Fruit fly (Drosophila melanogaster) whole organism, embryonic: Measurements from ENCODE around the gene Polr2I.

ENCODE experiments used
- Atf6 ChIP-seq: fragments of 200-800 bp; sonication (Bioruptor generic); IDR thresholded peaks from 2 replicates; pipeline ENCODE4 v1.3.6; 2022; ENCODE audit warnings: missing biosample characterization, missing genetic modification characterization
- CG10147 ChIP-seq: fragments of 200-800 bp; sonication (Bioruptor generic); optimal IDR thresholded peaks from 2 replicates; lab custom pipeline; 2019; ENCODE audit warnings: missing biosample characterization, mild to moderate bottlenecking, missing genetic modification characterization, moderate library complexity
- CG10267 ChIP-seq: fragments of 200-800 bp; sonication (Bioruptor generic); optimal IDR thresholded peaks from 2 replicates; lab custom pipeline; 2018; ENCODE audit warnings: missing biosample characterization, mild to moderate bottlenecking, missing genetic modification characterization, moderate library complexity
- CG11695 ChIP-seq: fragments of 200-800 bp; sonication (Bioruptor generic); IDR thresholded peaks from 3 replicates; pipeline ENCODE4 v1.3.6; 2022; ENCODE audit warnings: missing biosample characterization, missing genetic modification characterization
- CG12391 ChIP-seq: fragments of 200-800 bp; sonication (Bioruptor generic); optimal IDR thresholded peaks from 3 replicates; lab custom pipeline; 2018; ENCODE audit warnings: missing biosample characterization, mild to moderate bottlenecking, missing genetic modification characterization, moderate library complexity
- CG14050 ChIP-seq: fragments of 200-800 bp; sonication (Bioruptor generic); IDR thresholded peaks from 3 replicates; pipeline ENCODE4 v1.3.6; 2022; ENCODE audit warnings: missing biosample characterization, missing genetic modification characterization
- CG1529 ChIP-seq: fragments of 200-800 bp; sonication (Bioruptor generic); optimal IDR thresholded peaks from 3 replicates; lab custom pipeline; 2018; ENCODE audit warnings: missing biosample characterization, missing genetic modification characterization
- CG17912 ChIP-seq: fragments of 200-800 bp; sonication (Bioruptor generic); optimal IDR thresholded peaks from 2 replicates; lab custom pipeline; 2018; ENCODE audit warnings: missing biosample characterization, mild to moderate bottlenecking, missing genetic modification characterization
- CG1832 ChIP-seq: fragments of 200-800 bp; sonication (Bioruptor generic); optimal IDR thresholded peaks from 2 replicates; lab custom pipeline; 2017; ENCODE audit warnings: missing biosample characterization, mild to moderate bottlenecking, missing genetic modification characterization, inconsistent platforms
- CG2202 ChIP-seq: fragments of 200-800 bp; sonication (Bioruptor generic); optimal IDR thresholded peaks from 2 replicates; lab custom pipeline; 2018; ENCODE audit warnings: missing biosample characterization, mild to moderate bottlenecking, missing genetic modification characterization
- CG2678 ChIP-seq: fragments of 200-800 bp; sonication (Bioruptor generic); optimal IDR thresholded peaks from 3 replicates; lab custom pipeline; 2019; ENCODE audit warnings: missing biosample characterization, mild to moderate bottlenecking, missing genetic modification characterization, moderate library complexity
- CG3838 ChIP-seq: fragments of 200-800 bp; sonication (Bioruptor generic); optimal IDR thresholded peaks from 3 replicates; lab custom pipeline; 2016; ENCODE audit warnings: missing biosample characterization, missing genetic modification characterization
- CG4424 ChIP-seq: fragments of 200-800 bp; sonication (Bioruptor generic); optimal IDR thresholded peaks from 3 replicates; lab custom pipeline; 2016; ENCODE audit warnings: missing biosample characterization, missing genetic modification characterization
- CG4617 ChIP-seq: fragments of 200-800 bp; sonication (Bioruptor generic); optimal IDR thresholded peaks from 3 replicates; lab custom pipeline; 2016; ENCODE audit warnings: missing biosample characterization, missing genetic modification characterization, borderline replicate concordance
- CG4730 ChIP-seq: fragments of 200-800 bp; sonication (Bioruptor generic); IDR thresholded peaks from 2 replicates; pipeline ENCODE4 v1.3.6; 2022; ENCODE audit warnings: missing biosample characterization, missing genetic modification characterization
- CG7839 ChIP-seq: fragments of 200-800 bp; sonication (Bioruptor generic); optimal IDR thresholded peaks from 3 replicates; lab custom pipeline; 2018; ENCODE audit warnings: missing biosample characterization, mild to moderate bottlenecking, missing genetic modification characterization, moderate library complexity
- CG9876 ChIP-seq: fragments of 200-800 bp; sonication (Bioruptor generic); optimal IDR thresholded peaks from 2 replicates; lab custom pipeline; 2016; ENCODE audit warnings: missing biosample characterization, missing genetic modification characterization
- HLH3B ChIP-seq: fragments of 200-800 bp; sonication (Bioruptor generic); IDR thresholded peaks from 2 replicates; pipeline ENCODE4 v1.3.6; 2022; ENCODE audit warnings: missing biosample characterization, missing genetic modification characterization
- Hr51 ChIP-seq, 2 experiments: fragments of 200-800 bp; sonication (Bioruptor generic); optimal IDR thresholded peaks; 2 replicates in 1 of 2; 3 replicates in 1 of 2; lab custom pipeline; 2016 to 2018; ENCODE audit warnings: missing biosample characterization in 2 of 2, missing genetic modification characterization in 2 of 2, mild to moderate bottlenecking in 1 of 2, moderate library complexity in 1 of 2
- Kr ChIP-seq: fragments of 200-800 bp; sonication (Bioruptor generic); optimal IDR thresholded peaks from 2 replicates; lab custom pipeline; 2017; ENCODE audit warnings: missing biosample characterization, mild to moderate bottlenecking, missing genetic modification characterization
- Lim3 ChIP-seq: fragments of 200-800 bp; sonication (Bioruptor generic); IDR thresholded peaks from 2 replicates; pipeline ENCODE4 v1.3.6; 2022; ENCODE audit warnings: missing biosample characterization, missing genetic modification characterization
- Trl ChIP-seq, 3 experiments: fragments of >200 bp in 2 of 3; fragments of 200-800 bp in 1 of 3; sonication (Bioruptor generic) in 1 of 3; optimal IDR thresholded peaks; 2 replicates in 1 of 3; 3 replicates in 2 of 3; lab custom pipeline; 2016 to 2017; ENCODE audit warnings: missing biosample characterization in 1 of 3, missing genetic modification characterization in 1 of 3
- bowl ChIP-seq: fragments of 200-800 bp; sonication (Bioruptor generic); IDR thresholded peaks from 2 replicates; pipeline ENCODE4 v1.3.6; 2022; ENCODE audit warnings: missing biosample characterization, missing genetic modification characterization
- bsh ChIP-seq, 2 experiments: fragments of 200-800 bp; sonication (Bioruptor generic); optimal IDR thresholded peaks; 2 replicates each; lab custom pipeline; 2017 to 2018; ENCODE audit warnings: mild to moderate bottlenecking in 2 of 2, missing biosample characterization in 2 of 2, missing genetic modification characterization in 2 of 2, moderate library complexity in 1 of 2
- chif ChIP-seq, 2 experiments: fragments of 200-800 bp; sonication (Bioruptor generic); optimal IDR thresholded peaks; 3 replicates each; lab custom pipeline; 2016; ENCODE audit warnings: missing biosample characterization in 2 of 2, missing genetic modification characterization in 2 of 2
- dmrt99B ChIP-seq: fragments of 200-800 bp; sonication (Bioruptor generic); optimal IDR thresholded peaks from 2 replicates; lab custom pipeline; 2018; ENCODE audit warnings: missing biosample characterization, mild to moderate bottlenecking, missing genetic modification characterization, moderate library complexity
- dysf ChIP-seq: fragments of 200-800 bp; sonication (Bioruptor generic); IDR thresholded peaks from 3 replicates; pipeline ENCODE4 v1.3.6; 2022; ENCODE audit warnings: missing biosample characterization, missing genetic modification characterization
- eve ChIP-seq, 2 experiments: fragments of >200 bp; optimal IDR thresholded peaks; 2 replicates each; lab custom pipeline; 2017; ENCODE audit warnings: missing biosample characterization in 2 of 2, missing genetic modification characterization in 2 of 2
- fd96Cb ChIP-seq: fragments of 200-800 bp; sonication (Bioruptor generic); optimal IDR thresholded peaks from 2 replicates; lab custom pipeline; 2018; ENCODE audit warnings: missing biosample characterization, mild to moderate bottlenecking, missing genetic modification characterization, moderate library complexity
- fru ChIP-seq: fragments of >200 bp; optimal IDR thresholded peaks from 2 replicates; lab custom pipeline; 2017
- grau ChIP-seq: fragments of 200-800 bp; optimal IDR thresholded peaks from 3 replicates; lab custom pipeline; 2019; ENCODE audit warnings: missing biosample characterization, mild to moderate bottlenecking, missing genetic modification characterization, moderate library complexity
- gro ChIP-seq: fragments of 200-800 bp; sonication (Bioruptor generic); optimal IDR thresholded peaks from 2 replicates; lab custom pipeline; 2016; ENCODE audit warnings: missing biosample characterization, missing genetic modification characterization
- hbn ChIP-seq: fragments of 200-800 bp; sonication (Bioruptor generic); IDR thresholded peaks from 2 replicates; pipeline ENCODE4 v1.3.6; 2022; ENCODE audit warnings: missing biosample characterization, missing genetic modification characterization; ENCODE audit not compliant: partially characterized antibody
- peb ChIP-seq: fragments of 200-800 bp; sonication (Bioruptor generic); IDR thresholded peaks from 2 replicates; pipeline ENCODE4 v1.3.6; 2022; ENCODE audit warnings: missing biosample characterization, missing genetic modification characterization
- ranshi ChIP-seq: fragments of 200-800 bp; sonication (Bioruptor generic); IDR thresholded peaks from 2 replicates; pipeline ENCODE4 v1.3.6; 2022; ENCODE audit warnings: missing biosample characterization, missing genetic modification characterization
- row ChIP-seq: fragments of 200-800 bp; sonication (Bioruptor generic); IDR thresholded peaks from 3 replicates; pipeline ENCODE4 v1.3.6; 2022; ENCODE audit warnings: missing biosample characterization, missing genetic modification characterization
- sens ChIP-seq: fragments of 200-800 bp; sonication (Bioruptor generic); peaks from one replicate; lab custom pipeline; 2016; ENCODE audit warnings: missing biosample characterization, missing genetic modification characterization
- sug ChIP-seq: fragments of 200-800 bp; optimal IDR thresholded peaks from 2 replicates; lab custom pipeline; 2019; ENCODE audit warnings: missing biosample characterization, mild to moderate bottlenecking, missing genetic modification characterization, moderate library complexity
- tap ChIP-seq: fragments of 200-800 bp; optimal IDR thresholded peaks from 3 replicates; lab custom pipeline; 2019; ENCODE audit warnings: missing biosample characterization, mild to moderate bottlenecking, missing genetic modification characterization, moderate library complexity
- tin ChIP-seq: fragments of 200-800 bp; sonication (Bioruptor generic); optimal IDR thresholded peaks from 3 replicates; lab custom pipeline; 2016; ENCODE audit warnings: missing biosample characterization, missing genetic modification characterization
- tio ChIP-seq: fragments of 200-800 bp; sonication (Bioruptor generic); optimal IDR thresholded peaks from 2 replicates; lab custom pipeline; 2017; ENCODE audit warnings: missing biosample characterization, missing genetic modification characterization, inconsistent platforms
- toy ChIP-seq: fragments of 200-800 bp; sonication (Bioruptor generic); IDR thresholded peaks from 2 replicates; pipeline ENCODE4 v1.3.6; 2022; ENCODE audit warnings: missing biosample characterization, missing genetic modification characterization
- ttk ChIP-seq: fragments of 200-800 bp; sonication (Bioruptor generic); IDR thresholded peaks from 2 replicates; pipeline ENCODE4 v2.1.2; 2022; ENCODE audit warnings: missing biosample characterization, missing genetic modification characterization
- usp ChIP-seq: fragments of >200 bp; optimal IDR thresholded peaks from 2 replicates; lab custom pipeline; 2017; ENCODE audit warnings: missing biosample characterization, missing genetic modification characterization

Gene Polr2I

dm6 chr3R:14285059-14285953, 23.6 kb upstream of the Polr2I start (continued):
- TF ChIP-seq CG4617 (GFP tag; lab: Kevin White, UChicago), result no peak
- peak; percentile 31 for TF ChIP-seq dmrt99B (tag; lab: Kevin White, UChicago)
- no peak for TF ChIP-seq dysf
- TF ChIP-seq Lim3 (GFP tag; lab: Robert Waterston, UW), result no peak
- no peak for TF ChIP-seq chif (GFP tag; optimal IDR thresholded peaks at IDR 0.05; lab: Kevin White, UChicago)
- no peak for TF ChIP-seq peb
- no peak for TF ChIP-seq bowl (GFP tag; lab: Robert Waterston, UW)
- no peak for TF ChIP-seq usp
- no peak for TF ChIP-seq CG9876
- no peak for TF ChIP-seq CG10267 (tag; lab: Kevin White, UChicago)
- peak; percentile 6 for TF ChIP-seq CG3838 (GFP tag; lab: Kevin White, UChicago)
- peak; percentile 75 for TF ChIP-seq gro (GFP tag; lab: Kevin White, UChicago)
- TF ChIP-seq toy (GFP tag; lab: Robert Waterston, UW), result no peak
- peak; percentile 71 for TF ChIP-seq sens (GFP tag; lab: Kevin White, UChicago)
- TF ChIP-seq fru (lab: Kevin White, UChicago), result no peak
- TF ChIP-seq CG11695 (GFP tag; lab: Robert Waterston, UW), result no peak
- no peak for TF ChIP-seq row (GFP tag; lab: Robert Waterston, UW)
- no peak for TF ChIP-seq tap (tag; lab: Kevin White, UChicago)
- peak; percentile 71 to 92 for TF ChIP-seq Trl (optimal IDR thresholded peaks at IDR 0.05; lab: Kevin White, UChicago)
- TF ChIP-seq Trl (GFP tag; optimal IDR thresholded peaks at IDR 0.05; lab: Kevin White, UChicago), result no peak
- peak; percentile 23 for TF ChIP-seq CG4424 (GFP tag; lab: Kevin White, UChicago)
- no peak for TF ChIP-seq CG1529 (GFP tag; lab: Kevin White, UChicago)
- TF ChIP-seq tin (GFP tag; lab: Kevin White, UChicago), result no peak
- TF ChIP-seq HLH3B (GFP tag; lab: Robert Waterston, UW), result no peak
- TF ChIP-seq CG2202, result no peak
- peak; percentile 89 for TF ChIP-seq grau (tag; lab: Kevin White, UChicago)
- peak; percentile 26 for TF ChIP-seq CG7839 (tag; lab: Kevin White, UChicago)
- no peak for TF ChIP-seq CG17912 (GFP tag; lab: Kevin White, UChicago)
- TF ChIP-seq hbn (GFP tag; lab: Robert Waterston, UW), result no peak
- TF ChIP-seq eve (GFP tag; optimal IDR thresholded peaks at IDR 0.05; lab: Kevin White, UChicago), result peak in 1 of 2 experiments; percentile 32
- peak; percentile 25 for TF ChIP-seq CG10147 (GFP tag; lab: Kevin White, UChicago)
- peak; percentile 0 for TF ChIP-seq CG1832 (GFP tag; lab: Kevin White, UChicago)
- TF ChIP-seq tio (GFP tag; lab: Kevin White, UChicago), result peak; percentile 34
- TF ChIP-seq ttk (GFP tag; lab: Robert Waterston, UW), result no peak
- TF ChIP-seq Hr51 (GFP tag; optimal IDR thresholded peaks at IDR 0.05; lab: Kevin White, UChicago), result peak in 1 of 2 experiments; percentile 11
- no peak for TF ChIP-seq Atf6 (GFP tag; lab: Robert Waterston, UW)
- no peak for TF ChIP-seq bsh (GFP tag; optimal IDR thresholded peaks at IDR 0.05; lab: Kevin White, UChicago)
- TF ChIP-seq ranshi (GFP tag; lab: Robert Waterston, UW), result no peak
- TF ChIP-seq CG4730 (GFP tag; lab: Robert Waterston, UW), result no peak
- TF ChIP-seq fd96Cb, result peak; percentile 10
- TF ChIP-seq sug (tag; lab: Kevin White, UChicago), result peak; percentile 19
- no peak for TF ChIP-seq CG14050 (GFP tag; lab: Robert Waterston, UW)
- peak; percentile 17 for TF ChIP-seq CG2678
- TF ChIP-seq Kr (GFP tag; lab: Kevin White, UChicago), result no peak
- no peak for TF ChIP-seq CG12391 (tag; lab: Kevin White, UChicago)
